Worm (Caenorhabditis elegans) whole organism, late embryonic: Measurements from ENCODE around the gene ttr-38.
A peak's percentile ranks its signal among the peaks of the same experiment; 100 is the strongest.

Experiments used
- C08G9.2 ChIP-seq: sonication (generic microtip); optimal IDR thresholded peaks from 2 replicates; lab custom pipeline; 2016; ENCODE audit warnings: mild to moderate bottlenecking, missing genetic modification characterization, moderate library complexity, missing compliant biosample characterization
- K02D7.2 ChIP-seq: sonication (generic microtip); optimal IDR thresholded peaks from 2 replicates; lab custom pipeline; 2017; ENCODE audit warnings: mild to moderate bottlenecking, missing genetic modification characterization, missing compliant biosample characterization
- K09A11.1 ChIP-seq: sonication (generic microtip); optimal IDR thresholded peaks from 2 replicates; lab custom pipeline; 2017; ENCODE audit warnings: antibody characterized with exemption, mild to moderate bottlenecking, missing genetic modification characterization, missing compliant biosample characterization; ENCODE audit not compliant: insufficient read depth
- T23F11.4 ChIP-seq: fragments of 200-800 bp; sonication (Bioruptor generic); optimal IDR thresholded peaks from 2 replicates; lab custom pipeline; 2018; ENCODE audit warnings: mild to moderate bottlenecking, missing genetic modification characterization, missing compliant biosample characterization
- Y22D7AL.16 ChIP-seq: sonication (generic microtip); optimal IDR thresholded peaks from 2 replicates; lab custom pipeline; 2016; ENCODE audit warnings: missing genetic modification characterization, missing compliant biosample characterization
- ama-1 ChIP-seq: fragments of 150-350 bp; optimal IDR thresholded peaks from 2 replicates; lab custom pipeline; 2014
- ceh-18 ChIP-seq: sonication (generic microtip); optimal IDR thresholded peaks from 2 replicates; lab custom pipeline; 2016; ENCODE audit warnings: missing genetic modification characterization, missing compliant biosample characterization
- ceh-19 ChIP-seq: fragments of 200-800 bp; sonication (Bioruptor generic); optimal IDR thresholded peaks from 2 replicates; lab custom pipeline; 2018; ENCODE audit warnings: mild to moderate bottlenecking, missing genetic modification characterization, missing compliant biosample characterization
- ceh-2 ChIP-seq: sonication (generic microtip); optimal IDR thresholded peaks from 2 replicates; lab custom pipeline; 2016; ENCODE audit warnings: missing genotype, missing genetic modification characterization, missing compliant biosample characterization
- ceh-22 ChIP-seq: sonication (generic microtip); optimal IDR thresholded peaks from 2 replicates; lab custom pipeline; 2017; ENCODE audit warnings: missing biosample characterization, missing genetic modification characterization
- ceh-24 ChIP-seq: sonication (generic microtip); optimal IDR thresholded peaks from 2 replicates; lab custom pipeline; 2016; ENCODE audit warnings: mild to moderate bottlenecking, missing genetic modification characterization, missing compliant biosample characterization
- ceh-30 ChIP-seq: fragments of 150-350 bp; optimal IDR thresholded peaks from 2 replicates; lab custom pipeline; 2014; ENCODE audit warnings: missing biosample characterization, missing genetic modification characterization
- ceh-31 ChIP-seq: sonication (generic microtip); optimal IDR thresholded peaks from 2 replicates; lab custom pipeline; 2016; ENCODE audit warnings: missing genetic modification characterization, missing compliant biosample characterization
- ceh-34 ChIP-seq: sonication (generic microtip); optimal IDR thresholded peaks from 2 replicates; lab custom pipeline; 2016; ENCODE audit warnings: mild to moderate bottlenecking, missing genetic modification characterization, missing compliant biosample characterization
- ceh-45 ChIP-seq: fragments of 200-800 bp; sonication (Bioruptor generic); IDR thresholded peaks from 2 replicates; pipeline ENCODE4 v1.3.6; 2022; ENCODE audit warnings: missing genetic modification reagents, missing genetic modification characterization, missing compliant biosample characterization
- ceh-6 ChIP-seq: fragments of 200-800 bp; sonication (Bioruptor generic); optimal IDR thresholded peaks from 2 replicates; lab custom pipeline; 2018; ENCODE audit warnings: mild to moderate bottlenecking, missing genetic modification characterization, missing compliant biosample characterization
- ceh-9 ChIP-seq: sonication (generic microtip); optimal IDR thresholded peaks from 2 replicates; lab custom pipeline; 2016; ENCODE audit warnings: mild to moderate bottlenecking, missing genetic modification characterization, inconsistent platforms, missing compliant biosample characterization
- dve-1 ChIP-seq: sonication (generic microtip); optimal IDR thresholded peaks from 2 replicates; lab custom pipeline; 2017; ENCODE audit warnings: antibody characterized with exemption, mild to moderate bottlenecking, missing genetic modification characterization, missing compliant biosample characterization
- elt-2 ChIP-seq: sonication (generic microtip); optimal IDR thresholded peaks from 2 replicates; lab custom pipeline; 2016; ENCODE audit warnings: missing genetic modification reagents, missing genetic modification characterization, missing compliant biosample characterization
- elt-4 ChIP-seq: sonication (generic microtip); optimal IDR thresholded peaks from 2 replicates; lab custom pipeline; 2016; ENCODE audit warnings: missing genetic modification characterization, missing compliant biosample characterization
- ets-4 ChIP-seq: sonication (generic microtip); optimal IDR thresholded peaks from 2 replicates; lab custom pipeline; 2016; ENCODE audit warnings: missing genetic modification characterization, missing compliant biosample characterization
- fkh-6 ChIP-seq: sonication (generic microtip); optimal IDR thresholded peaks from 2 replicates; lab custom pipeline; 2016; ENCODE audit warnings: missing genetic modification characterization, missing compliant biosample characterization
- gmeb-2 ChIP-seq: sonication (generic microtip); optimal IDR thresholded peaks from 2 replicates; lab custom pipeline; 2016; ENCODE audit warnings: missing genetic modification characterization, inconsistent platforms, missing compliant biosample characterization
- hlh-13 ChIP-seq: fragments of 200-800 bp; sonication (Bioruptor generic); optimal IDR thresholded peaks from 2 replicates; lab custom pipeline; 2018; ENCODE audit warnings: mild to moderate bottlenecking, missing genetic modification characterization, missing compliant biosample characterization
- hlh-6 ChIP-seq: sonication (generic microtip); optimal IDR thresholded peaks from 2 replicates; lab custom pipeline; 2016; ENCODE audit warnings: missing genotype, missing genetic modification characterization, missing compliant biosample characterization
- hlh-8 ChIP-seq: sonication (generic microtip); optimal IDR thresholded peaks from 2 replicates; lab custom pipeline; 2016; ENCODE audit warnings: missing genotype, missing genetic modification characterization, missing compliant biosample characterization
- madf-2 ChIP-seq: sonication (generic microtip); optimal IDR thresholded peaks from 2 replicates; lab custom pipeline; 2017; ENCODE audit warnings: missing genetic modification characterization, missing compliant biosample characterization
- mec-3 ChIP-seq: sonication (generic microtip); optimal IDR thresholded peaks from 2 replicates; lab custom pipeline; 2016; ENCODE audit warnings: borderline replicate concordance, missing genetic modification characterization, missing compliant biosample characterization
- nhr-232 ChIP-seq: sonication (generic microtip); optimal IDR thresholded peaks from 2 replicates; lab custom pipeline; 2016; ENCODE audit warnings: missing genetic modification characterization, missing compliant biosample characterization
- npax-4 ChIP-seq: sonication (generic microtip); optimal IDR thresholded peaks from 2 replicates; lab custom pipeline; 2016; ENCODE audit warnings: missing genetic modification characterization, missing compliant biosample characterization
- pag-3 ChIP-seq: sonication (generic microtip); optimal IDR thresholded peaks from 2 replicates; lab custom pipeline; 2016; ENCODE audit warnings: missing compliant biosample characterization, missing genetic modification characterization, borderline replicate concordance
- pha-2 ChIP-seq: sonication (generic microtip); optimal IDR thresholded peaks from 2 replicates; lab custom pipeline; 2017; ENCODE audit warnings: mild to moderate bottlenecking, missing genetic modification characterization, missing compliant biosample characterization
- pha-4 ChIP-seq: fragments of 150-350 bp; optimal IDR thresholded peaks from 2 replicates; lab custom pipeline; 2018; ENCODE audit warnings: missing biosample characterization, missing genetic modification reagents, missing genetic modification characterization
- rnt-1 ChIP-seq: sonication (generic microtip); optimal IDR thresholded peaks from 2 replicates; lab custom pipeline; 2016; ENCODE audit warnings: missing genetic modification characterization, missing compliant biosample characterization
- sdc-2 ChIP-seq: sonication (generic microtip); optimal IDR thresholded peaks from 2 replicates; lab custom pipeline; 2016; ENCODE audit warnings: missing genotype, missing genetic modification characterization, missing compliant biosample characterization
- sox-2 ChIP-seq: fragments of 200-800 bp; sonication (Bioruptor generic); IDR thresholded peaks from 2 replicates; pipeline ENCODE4 v1.3.6; 2022; ENCODE audit warnings: missing genetic modification reagents, missing genetic modification characterization, missing compliant biosample characterization
- sox-4 ChIP-seq: sonication (generic microtip); optimal IDR thresholded peaks from 2 replicates; lab custom pipeline; 2017; ENCODE audit warnings: mild to moderate bottlenecking, missing genetic modification characterization, inconsistent platforms, missing compliant biosample characterization
- syd-9 ChIP-seq: sonication (generic microtip); optimal IDR thresholded peaks from 2 replicates; lab custom pipeline; 2016; ENCODE audit warnings: mild to moderate bottlenecking, missing genetic modification characterization, moderate library complexity, missing compliant biosample characterization
- ttx-3 ChIP-seq: sonication (generic microtip); optimal IDR thresholded peaks from 2 replicates; lab custom pipeline; 2016; ENCODE audit warnings: missing genetic modification reagents, missing genetic modification characterization, missing compliant biosample characterization
- unc-42 ChIP-seq: sonication (generic microtip); optimal IDR thresholded peaks from 2 replicates; lab custom pipeline; 2016; ENCODE audit warnings: missing genotype, missing genetic modification characterization, missing compliant biosample characterization
- unc-86 ChIP-seq: sonication (generic microtip); optimal IDR thresholded peaks from 2 replicates; lab custom pipeline; 2016; ENCODE audit warnings: missing genetic modification characterization, missing compliant biosample characterization
- zip-5 ChIP-seq: sonication (generic microtip); optimal IDR thresholded peaks from 2 replicates; lab custom pipeline; 2016; ENCODE audit warnings: missing genetic modification characterization, missing compliant biosample characterization
- ztf-16 ChIP-seq: sonication (generic microtip); optimal IDR thresholded peaks from 2 replicates; lab custom pipeline; 2017; ENCODE audit warnings: missing genetic modification characterization, missing compliant biosample characterization

ttr-38 gene

DNA sequence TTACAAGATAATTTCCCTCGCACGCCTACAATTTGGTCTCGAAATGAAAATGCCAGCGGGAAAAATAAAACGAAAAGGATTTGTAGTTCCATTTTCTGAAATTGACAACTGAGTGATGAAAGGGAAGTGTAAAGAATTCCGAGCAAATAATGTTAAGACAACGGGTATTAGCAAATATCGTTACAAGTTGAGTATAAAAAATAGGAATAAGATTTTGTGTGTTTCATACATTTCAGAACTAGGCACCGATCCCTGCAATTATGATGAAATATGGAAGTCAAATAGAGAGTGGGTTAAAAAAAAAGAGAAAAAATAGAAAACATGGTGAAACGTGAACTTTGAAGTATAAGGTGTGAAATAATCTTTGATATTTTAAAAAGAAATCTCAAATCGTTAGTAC, at the start of gene ttr-38:
Gene ttr-38, minus strand, starts transcription at position 101 of the 400 bp plus-strand sequence.
- TF ChIP-seq ceh-24 (tag; lab: Kevin White, UChicago) (no peak), ceh-18 (tag; lab: Kevin White, UChicago) (no peak), sdc-2 (tag; lab: Kevin White, UChicago) (no peak), pha-4 (no peak), ceh-2 (tag; lab: Kevin White, UChicago) (no peak), syd-9 (tag; lab: Kevin White, UChicago) (no peak), ceh-45 (GFP tag; lab: Robert Waterston, UW) (no peak), ceh-30 (tag; lab: Kevin White, UChicago) (no peak), ceh-19 (GFP tag; lab: Kevin White, UChicago) (no peak), sox-2 (GFP tag; lab: Robert Waterston, UW) (no peak), unc-86 (no peak)

DNA sequence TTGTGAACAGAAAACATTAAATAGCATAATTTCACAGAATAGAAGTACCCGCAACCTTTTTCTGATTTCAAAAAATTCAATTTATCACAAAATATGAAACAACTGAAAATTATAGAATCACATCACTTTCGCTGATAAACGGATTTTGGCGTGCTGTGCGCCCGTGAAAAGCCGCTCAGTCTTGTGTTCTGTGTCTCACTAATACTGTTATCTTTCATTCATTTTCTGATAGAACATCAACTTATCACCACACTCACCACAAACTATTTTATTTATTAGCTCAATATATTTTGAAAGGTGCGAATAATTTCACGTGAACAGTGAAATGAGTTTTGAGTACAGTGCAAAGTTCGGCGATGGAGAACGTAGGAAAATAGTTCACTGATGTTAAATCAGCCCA, 49.8 kb upstream of the ttr-38 start:
- no peak for TF ChIP-seq K02D7.2 (tag; lab: Kevin White, UChicago)
- TF ChIP-seq elt-2 (tag; lab: Kevin White, UChicago): peak; percentile 25

DNA sequence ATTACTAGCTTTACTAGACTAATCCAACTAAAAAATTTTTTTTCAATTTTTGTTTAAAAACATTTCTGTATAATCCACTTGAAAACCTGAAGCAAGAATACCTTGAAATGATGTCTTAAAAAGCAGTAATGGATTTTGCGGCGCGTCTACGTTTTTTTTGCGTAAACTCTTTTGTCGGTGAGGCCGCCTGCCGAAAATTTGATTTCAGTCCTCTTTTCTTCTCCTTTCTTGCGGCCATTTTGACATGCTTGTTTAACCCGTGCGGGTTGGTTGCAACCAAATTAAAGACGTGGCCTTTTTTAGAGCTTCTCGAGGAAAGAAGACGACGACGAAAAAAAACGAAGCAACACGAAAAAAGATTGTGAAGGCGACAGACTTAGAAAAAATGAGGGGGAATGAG, 46.8 kb upstream of the ttr-38 start:
- TF ChIP-seq unc-42 (tag; lab: Kevin White, UChicago) (peak; percentile 94), ztf-16 (no peak)
- TF ChIP-seq, all 69 proteins: peak for 1

ce11 chrX:9349844-9350556, 35.7 kb upstream of the ttr-38 start, which contains the start of gene flp-20:
flp-20 (minus strand) TSS chrX:9349894.
- TF ChIP-seq Y22D7AL.16 (tag; lab: Kevin White, UChicago): no peak
- no peak for TF ChIP-seq hlh-8
- no peak for TF ChIP-seq npax-4 (tag; lab: Kevin White, UChicago)
- TF ChIP-seq K09A11.1 (tag; lab: Kevin White, UChicago): no peak
- TF ChIP-seq dve-1: no peak
- TF ChIP-seq sox-4 (tag; lab: Kevin White, UChicago): no peak
- no peak for TF ChIP-seq pag-3 (tag; lab: Kevin White, UChicago)
- no peak for TF ChIP-seq mec-3 (tag; lab: Kevin White, UChicago)
- no peak for TF ChIP-seq ceh-30 (tag; lab: Kevin White, UChicago)
- TF ChIP-seq pha-2 (tag; lab: Kevin White, UChicago): no peak
- no peak for TF ChIP-seq C08G9.2 (tag; lab: Kevin White, UChicago)
- no peak for TF ChIP-seq hlh-13 (GFP tag; lab: Kevin White, UChicago)
- no peak for TF ChIP-seq ttx-3 (tag; lab: Kevin White, UChicago)
- TF ChIP-seq ceh-18 (tag; lab: Kevin White, UChicago): no peak
- no peak for TF ChIP-seq fkh-6 (tag; lab: Kevin White, UChicago)
- TF ChIP-seq, all 69 proteins: peak for 0

ce11 chrX:9347380-9347979, 33.2 kb upstream of the ttr-38 start, which contains the start of gene oga-1:
oga-1 (minus strand) TSS chrX:9347430.
- TF ChIP-seq ets-4 (tag; lab: Kevin White, UChicago): peak; percentile 73
- no peak for TF ChIP-seq sdc-2 (tag; lab: Kevin White, UChicago)
- TF ChIP-seq ceh-34: peak; percentile 31
- TF ChIP-seq ceh-22 (tag; lab: Kevin White, UChicago): no peak
- TF ChIP-seq ceh-9 (tag; lab: Kevin White, UChicago): no peak
- TF ChIP-seq ceh-6 (GFP tag; lab: Kevin White, UChicago): no peak
- peak; percentile 73 for TF ChIP-seq ceh-31 (tag; lab: Kevin White, UChicago)
- TF ChIP-seq nhr-232: no peak
- no peak for TF ChIP-seq hlh-6
- TF ChIP-seq zip-5 (tag; lab: Kevin White, UChicago): no peak
- TF ChIP-seq ttx-3 (tag; lab: Kevin White, UChicago): no peak
- TF ChIP-seq elt-4 (tag; lab: Kevin White, UChicago): no peak
- no peak for TF ChIP-seq syd-9 (tag; lab: Kevin White, UChicago)
- no peak for TF ChIP-seq T23F11.4
- no peak for TF ChIP-seq rnt-1 (tag; lab: Kevin White, UChicago)
- no peak for TF ChIP-seq madf-2 (tag; lab: Kevin White, UChicago)
- TF ChIP-seq gmeb-2 (tag; lab: Kevin White, UChicago): no peak
- no peak for TF ChIP-seq npax-4 (tag; lab: Kevin White, UChicago)
- no peak for TF ChIP-seq dve-1
- no peak for TF ChIP-seq ama-1
